Worm (Caenorhabditis elegans) whole organism, late embryonic: ENCODE results near the gene klp-18.

Source experiments
- F13H6.1 ChIP-seq: sonication (generic microtip); optimal IDR thresholded peaks from 2 replicates; lab custom pipeline; 2016; ENCODE audit warnings: missing genetic modification characterization, missing compliant biosample characterization
- K09A11.1 ChIP-seq: sonication (generic microtip); optimal IDR thresholded peaks from 2 replicates; lab custom pipeline; 2017; ENCODE audit warnings: antibody characterized with exemption, mild to moderate bottlenecking, missing genetic modification characterization, missing compliant biosample characterization; ENCODE audit not compliant: insufficient read depth
- T23F11.4 ChIP-seq: fragments of 200-800 bp; sonication (Bioruptor generic); optimal IDR thresholded peaks from 2 replicates; lab custom pipeline; 2018; ENCODE audit warnings: mild to moderate bottlenecking, missing genetic modification characterization, missing compliant biosample characterization
- ahr-1 ChIP-seq: sonication (generic microtip); optimal IDR thresholded peaks from 2 replicates; lab custom pipeline; 2016; ENCODE audit warnings: missing genetic modification characterization, missing compliant biosample characterization
- ama-1 ChIP-seq: fragments of 150-350 bp; optimal IDR thresholded peaks from 2 replicates; lab custom pipeline; 2014
- ceh-18 ChIP-seq: sonication (generic microtip); optimal IDR thresholded peaks from 2 replicates; lab custom pipeline; 2016; ENCODE audit warnings: missing genetic modification characterization, missing compliant biosample characterization
- ceh-22 ChIP-seq: sonication (generic microtip); optimal IDR thresholded peaks from 2 replicates; lab custom pipeline; 2017; ENCODE audit warnings: missing biosample characterization, missing genetic modification characterization
- ceh-24 ChIP-seq: sonication (generic microtip); optimal IDR thresholded peaks from 2 replicates; lab custom pipeline; 2016; ENCODE audit warnings: mild to moderate bottlenecking, missing genetic modification characterization, missing compliant biosample characterization
- ceh-45 ChIP-seq: fragments of 200-800 bp; sonication (Bioruptor generic); IDR thresholded peaks from 2 replicates; pipeline ENCODE4 v1.3.6; 2022; ENCODE audit warnings: missing genetic modification reagents, missing genetic modification characterization, missing compliant biosample characterization
- ceh-6 ChIP-seq: fragments of 200-800 bp; sonication (Bioruptor generic); optimal IDR thresholded peaks from 2 replicates; lab custom pipeline; 2018; ENCODE audit warnings: mild to moderate bottlenecking, missing genetic modification characterization, missing compliant biosample characterization
- che-1 ChIP-seq: sonication (generic microtip); optimal IDR thresholded peaks from 2 replicates; lab custom pipeline; 2016; ENCODE audit warnings: mild to moderate bottlenecking, missing genetic modification characterization, missing compliant biosample characterization
- dve-1 ChIP-seq: sonication (generic microtip); optimal IDR thresholded peaks from 2 replicates; lab custom pipeline; 2017; ENCODE audit warnings: antibody characterized with exemption, mild to moderate bottlenecking, missing genetic modification characterization, missing compliant biosample characterization
- elt-2 ChIP-seq: sonication (generic microtip); optimal IDR thresholded peaks from 2 replicates; lab custom pipeline; 2016; ENCODE audit warnings: missing genetic modification reagents, missing genetic modification characterization, missing compliant biosample characterization
- elt-4 ChIP-seq: sonication (generic microtip); optimal IDR thresholded peaks from 2 replicates; lab custom pipeline; 2016; ENCODE audit warnings: missing genetic modification characterization, missing compliant biosample characterization
- fax-1 ChIP-seq: sonication (generic microtip); optimal IDR thresholded peaks from 2 replicates; lab custom pipeline; 2016; ENCODE audit warnings: missing genotype, missing genetic modification characterization, missing compliant biosample characterization
- gmeb-2 ChIP-seq: sonication (generic microtip); optimal IDR thresholded peaks from 2 replicates; lab custom pipeline; 2016; ENCODE audit warnings: missing genetic modification characterization, inconsistent platforms, missing compliant biosample characterization
- hlh-13 ChIP-seq: fragments of 200-800 bp; sonication (Bioruptor generic); optimal IDR thresholded peaks from 2 replicates; lab custom pipeline; 2018; ENCODE audit warnings: mild to moderate bottlenecking, missing genetic modification characterization, missing compliant biosample characterization
- hlh-15 ChIP-seq: sonication (generic microtip); optimal IDR thresholded peaks from 2 replicates; lab custom pipeline; 2016; ENCODE audit warnings: missing genetic modification characterization, missing compliant biosample characterization
- hlh-30 ChIP-seq: sonication (generic microtip); optimal IDR thresholded peaks from 2 replicates; lab custom pipeline; 2017; ENCODE audit warnings: antibody characterized with exemption, missing genetic modification characterization, missing compliant biosample characterization; ENCODE audit not compliant: insufficient read depth
- hlh-6 ChIP-seq: sonication (generic microtip); optimal IDR thresholded peaks from 2 replicates; lab custom pipeline; 2016; ENCODE audit warnings: missing genotype, missing genetic modification characterization, missing compliant biosample characterization
- lin-11 ChIP-seq: fragments of 200-800 bp; sonication (Bioruptor generic); optimal IDR thresholded peaks from 2 replicates; lab custom pipeline; 2018; ENCODE audit warnings: mild to moderate bottlenecking, missing genetic modification characterization, missing compliant biosample characterization
- madf-2 ChIP-seq: sonication (generic microtip); optimal IDR thresholded peaks from 2 replicates; lab custom pipeline; 2017; ENCODE audit warnings: missing genetic modification characterization, missing compliant biosample characterization
- nfya-1 ChIP-seq: sonication (generic microtip); optimal IDR thresholded peaks from 2 replicates; lab custom pipeline; 2017; ENCODE audit warnings: missing genetic modification characterization, mild to moderate bottlenecking, missing compliant biosample characterization, antibody characterized with exemption, moderate library complexity
- odd-2 ChIP-seq: sonication (generic microtip); optimal IDR thresholded peaks from 2 replicates; lab custom pipeline; 2017; ENCODE audit warnings: antibody characterized with exemption, mild to moderate bottlenecking, missing genetic modification characterization, missing compliant biosample characterization
- pqm-1 ChIP-seq: sonication (generic microtip); optimal IDR thresholded peaks from 2 replicates; lab custom pipeline; 2016; ENCODE audit warnings: missing genetic modification characterization, missing compliant biosample characterization
- rnt-1 ChIP-seq: sonication (generic microtip); optimal IDR thresholded peaks from 2 replicates; lab custom pipeline; 2016; ENCODE audit warnings: missing genetic modification characterization, missing compliant biosample characterization
- tbx-7 ChIP-seq: sonication (generic microtip); optimal IDR thresholded peaks from 2 replicates; lab custom pipeline; 2016; ENCODE audit warnings: missing genotype, missing genetic modification characterization, missing compliant biosample characterization
- unc-3 ChIP-seq, 2 experiments: fragments of 200-800 bp in 1 of 2; sonication (Bioruptor generic) in 1 of 2; sonication (generic microtip) in 1 of 2; conservative IDR thresholded peaks in 1 of 2; optimal IDR thresholded peaks in 1 of 2; 2 replicates each; pipeline versions ENCODE4 v1.3.6 to Lab custom; 2016 to 2022; ENCODE audit warnings: missing compliant biosample characterization in 2 of 2, missing genetic modification characterization in 2 of 2, missing genetic modification reagents in 1 of 2
- unc-42 ChIP-seq: sonication (generic microtip); optimal IDR thresholded peaks from 2 replicates; lab custom pipeline; 2016; ENCODE audit warnings: missing genotype, missing genetic modification characterization, missing compliant biosample characterization
- unc-55 ChIP-seq: sonication (generic microtip); optimal IDR thresholded peaks from 2 replicates; lab custom pipeline; 2017; ENCODE audit warnings: missing biosample characterization, missing genetic modification reagents, missing genetic modification characterization
- unc-86 ChIP-seq: sonication (generic microtip); optimal IDR thresholded peaks from 2 replicates; lab custom pipeline; 2016; ENCODE audit warnings: missing genetic modification characterization, missing compliant biosample characterization
- zip-5 ChIP-seq: sonication (generic microtip); optimal IDR thresholded peaks from 2 replicates; lab custom pipeline; 2016; ENCODE audit warnings: missing genetic modification characterization, missing compliant biosample characterization
- ztf-16 ChIP-seq: sonication (generic microtip); optimal IDR thresholded peaks from 2 replicates; lab custom pipeline; 2017; ENCODE audit warnings: missing genetic modification characterization, missing compliant biosample characterization

The klp-18 gene

DNA sequence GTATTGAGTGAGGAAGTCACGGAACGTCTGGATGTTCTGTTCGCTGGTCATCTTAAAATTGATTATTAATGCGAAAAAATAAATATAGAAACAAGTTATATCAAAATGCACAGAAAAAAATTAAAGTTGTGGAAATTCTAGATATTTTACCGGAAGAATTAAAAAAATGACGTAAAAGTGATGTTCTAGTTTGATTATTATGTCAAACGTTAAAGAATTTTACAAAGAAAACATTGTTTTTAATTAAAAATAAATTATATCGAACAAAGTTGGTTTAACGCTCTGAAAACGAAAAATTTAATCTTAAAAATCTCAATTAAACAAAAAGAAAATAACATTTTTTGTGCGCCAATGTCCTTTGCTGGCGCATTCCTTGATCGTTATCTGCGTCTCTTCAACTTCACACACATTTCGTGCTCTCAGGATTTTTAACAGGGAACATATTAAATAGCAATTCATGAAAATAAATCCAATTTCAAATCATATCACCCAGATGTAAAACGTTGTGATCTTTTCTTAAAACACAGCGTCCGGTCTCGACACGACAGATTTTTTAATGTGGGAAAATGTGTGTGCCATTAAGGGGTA, 4.6 kb downstream of the klp-18 start, which contains the start of gene tin-9.1:
TSS of gene tin-9.1 (minus strand) at position 51 of the 588 bp plus-strand sequence.
- TF ChIP-seq unc-42 (tag; lab: Kevin White, UChicago) = peak; percentile 8
- no peak for TF ChIP-seq ama-1 (lab: Kevin White, UChicago)
- TF ChIP-seq unc-3 (GFP tag; conservative IDR thresholded peaks at IDR 0.05; lab: Robert Waterston, UW) = no peak
- TF ChIP-seq unc-3 (tag; optimal IDR thresholded peaks at IDR 0.05; lab: Kevin White, UChicago) = no peak
- TF ChIP-seq hlh-6 = no peak
- TF ChIP-seq gmeb-2 (tag; lab: Kevin White, UChicago) = no peak
- no peak for TF ChIP-seq unc-86 (tag; lab: Kevin White, UChicago)
- no peak for TF ChIP-seq pqm-1 (tag; lab: Kevin White, UChicago)
- no peak for TF ChIP-seq madf-2 (tag; lab: Kevin White, UChicago)
- no peak for TF ChIP-seq rnt-1 (tag; lab: Kevin White, UChicago)
- TF ChIP-seq zip-5 (tag; lab: Kevin White, UChicago) = no peak
- TF ChIP-seq che-1 (tag; lab: Kevin White, UChicago) = no peak
- peak; percentile 32 for TF ChIP-seq nfya-1
- TF ChIP-seq ceh-45 (GFP tag; lab: Robert Waterston, UW) = no peak
- TF ChIP-seq odd-2 (tag; lab: Kevin White, UChicago) = no peak
- no peak for TF ChIP-seq tbx-7 (tag; lab: Kevin White, UChicago)

DNA sequence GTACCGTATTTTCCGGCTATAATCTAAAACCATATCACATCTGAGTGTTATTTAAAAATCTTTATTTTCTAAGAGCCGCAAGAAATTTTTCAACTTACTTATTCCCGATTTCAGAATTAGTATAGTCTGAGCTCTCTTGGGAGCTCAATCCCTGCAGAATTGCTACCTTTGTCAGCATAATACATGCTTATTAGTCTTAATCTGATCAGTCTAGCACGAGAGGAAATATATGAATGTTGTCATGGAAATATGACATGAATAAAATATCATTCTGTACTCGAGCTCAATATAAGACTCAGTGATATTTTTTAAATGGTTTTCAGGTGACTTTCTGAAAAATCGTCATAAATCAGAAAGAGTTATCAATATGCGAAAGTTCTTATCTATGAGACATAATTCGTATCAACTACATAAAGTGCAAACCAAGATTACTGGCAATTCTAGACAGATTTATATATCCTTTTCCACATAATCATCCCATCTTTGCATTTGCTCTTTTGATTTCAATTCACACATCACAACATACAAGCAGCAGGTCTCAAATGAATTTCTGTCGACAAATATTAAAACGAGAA, 5.4 kb downstream of the klp-18 start:
- TF ChIP-seq hlh-30 (tag; lab: Kevin White, UChicago) (no peak), ceh-6 (GFP tag; lab: Kevin White, UChicago) (no peak), ztf-16 (tag; lab: Kevin White, UChicago) (no peak), elt-2 (tag; lab: Kevin White, UChicago) (peak; percentile 19), fax-1 (tag; lab: Kevin White, UChicago) (no peak), ahr-1 (tag; lab: Kevin White, UChicago) (no peak), T23F11.4 (no peak), lin-11 (tag; lab: Kevin White, UChicago) (no peak), ceh-24 (no peak)

DNA sequence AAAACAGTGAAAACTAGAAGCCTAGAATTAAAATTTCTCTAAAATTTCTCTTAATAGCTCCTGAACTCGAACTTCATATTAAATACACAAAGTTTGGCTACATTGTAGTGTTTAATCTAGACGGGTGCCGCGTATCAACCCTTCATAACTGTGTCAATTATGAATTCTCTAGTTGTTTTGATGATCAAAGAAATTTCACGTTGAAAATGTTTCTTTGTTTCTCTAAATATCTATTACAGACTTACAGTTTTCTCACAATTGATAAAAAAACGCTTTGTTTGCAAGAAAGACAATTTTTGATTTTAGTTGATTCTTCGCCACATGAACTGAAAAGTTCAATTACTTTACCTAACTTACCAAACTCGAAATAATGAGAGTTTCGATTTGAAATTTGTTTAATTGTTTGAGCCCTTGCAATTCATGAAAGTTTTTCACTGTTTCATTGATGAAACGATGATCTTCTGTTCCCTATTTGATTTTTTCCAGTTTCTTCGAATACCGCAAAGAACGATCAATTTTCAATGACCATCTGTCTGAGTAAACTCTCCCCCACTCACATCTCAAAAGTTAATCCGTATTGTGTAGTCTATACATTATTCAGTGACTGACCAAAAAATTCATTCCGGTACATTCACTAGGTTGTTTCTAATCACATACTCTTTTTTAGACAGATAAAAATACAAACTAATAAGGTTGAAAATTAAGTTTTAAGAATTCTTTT, 6.8 kb downstream of the klp-18 start:
- TF ChIP-seq zip-5 (tag; lab: Kevin White, UChicago) = no peak
- TF ChIP-seq ceh-22 (tag; lab: Kevin White, UChicago) = no peak

DNA sequence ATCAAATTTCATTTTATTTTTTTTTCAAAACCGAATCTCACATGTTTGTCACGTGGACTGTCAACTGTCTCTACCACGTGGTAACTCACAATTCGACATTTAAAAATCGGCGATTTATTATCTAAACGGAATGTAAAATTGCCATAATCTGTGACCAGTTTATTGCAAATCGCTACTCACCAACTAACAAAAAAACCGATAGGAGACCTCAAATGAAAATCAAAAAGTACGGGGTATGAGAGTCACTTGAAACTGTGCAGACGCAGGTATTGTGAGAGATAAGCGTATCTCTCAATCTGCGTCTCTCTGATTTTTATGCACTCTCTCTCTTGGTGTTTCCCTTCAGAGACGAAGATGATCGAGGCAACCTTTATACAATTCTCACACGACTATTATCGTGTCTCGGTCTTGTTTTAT, 7.8 kb downstream of the klp-18 start:
- TF ChIP-seq che-1 (tag; lab: Kevin White, UChicago) = no peak
- TF ChIP-seq hlh-15 = no peak
- TF ChIP-seq ceh-18 (tag; lab: Kevin White, UChicago) = peak; percentile 1
- TF ChIP-seq dve-1 (tag; lab: Kevin White, UChicago) = peak; percentile 27
- TF ChIP-seq ztf-16 (tag; lab: Kevin White, UChicago) = no peak
- no peak for TF ChIP-seq hlh-13
- TF ChIP-seq F13H6.1 (tag; lab: Kevin White, UChicago) = no peak
- TF ChIP-seq elt-4 = no peak
- TF ChIP-seq pqm-1 (tag; lab: Kevin White, UChicago) = peak; percentile 30
- TF ChIP-seq unc-55 (GFP tag; lab: Kevin White, UChicago) = peak; percentile 13
- peak; percentile 62 for TF ChIP-seq elt-2 (tag; lab: Kevin White, UChicago)
- TF ChIP-seq K09A11.1 (tag; lab: Kevin White, UChicago) = no peak
